Worm (Caenorhabditis elegans): ENCODE data around the gene col-161.

ce11 chrV:13366488-13366887, 48.7 kb upstream of the col-161 start:
- TF ChIP-seq lin-13 (GFP tag; optimal IDR thresholded peaks at IDR 0.05) = no peak
- no peak for TF ChIP-seq egl-27 (tag; optimal IDR thresholded peaks at IDR 0.05)
- TF ChIP-seq nhr-76 (tag; optimal IDR thresholded peaks at IDR 0.05) = no peak
- TF ChIP-seq lin-35 (GFP tag; optimal IDR thresholded peaks at IDR 0.05) = no peak
- no peak for TF ChIP-seq grh-1 (GFP tag; IDR thresholded peaks at IDR 0.05)
- TF ChIP-seq mdl-1 (tag; optimal IDR thresholded peaks at IDR 0.05) = no peak
- no peak for TF ChIP-seq nhr-28 (tag; optimal IDR thresholded peaks at IDR 0.05)
- TF ChIP-seq lin-15B (tag; optimal IDR thresholded peaks at IDR 0.05) = no peak
- TF ChIP-seq ceh-90 (tag; optimal IDR thresholded peaks at IDR 0.05) = no peak

Measured in whole organism, L1 larva.